Worm (Caenorhabditis elegans): Measurements from ENCODE around the gene C34C12.2.
A peak's percentile ranks its signal among the peaks of the same experiment; 100 is the strongest.

C34C12.2 gene

ce11 chrIII:3461403-3461802 is 7.8 kb downstream of the C34C12.2 start, which contains the start of gene pph-6:
Gene pph-6 (plus strand): TSS chrIII:3461703.
- TF ChIP-seq fkh-10 (GFP tag; optimal IDR thresholded peaks at IDR 0.05) (no peak), pha-4 (tag; optimal IDR thresholded peaks at IDR 0.05) (no peak), nhr-77 (tag; optimal IDR thresholded peaks at IDR 0.05) (no peak), lin-15B (tag; optimal IDR thresholded peaks at IDR 0.05) (no peak), R02D3.7 (tag; optimal IDR thresholded peaks at IDR 0.05) (no peak), unc-39 (tag; optimal IDR thresholded peaks at IDR 0.05) (no peak), ztf-4 (tag; optimal IDR thresholded peaks at IDR 0.05) (no peak), ceh-9 (tag; optimal IDR thresholded peaks at IDR 0.05) (no peak), nhr-237 (tag; optimal IDR thresholded peaks at IDR 0.05) (no peak), pqm-1 (tag; optimal IDR thresholded peaks at IDR 0.05) (no peak), hmg-11 (tag; optimal IDR thresholded peaks at IDR 0.05) (no peak), zag-1 (tag; optimal IDR thresholded peaks at IDR 0.05) (no peak), aly-2 (tag; optimal IDR thresholded peaks at IDR 0.05) (no peak), elt-2 (tag; optimal IDR thresholded peaks at IDR 0.05) (no peak), mdl-1 (tag; optimal IDR thresholded peaks at IDR 0.05) (no peak), ama-1 (optimal IDR thresholded peaks at IDR 0.05) (no peak), sea-2 (GFP tag; optimal IDR thresholded peaks at IDR 0.05) (no peak), fos-1 (tag; optimal IDR thresholded peaks at IDR 0.05) (no peak), snpc-4 (tag; optimal IDR thresholded peaks at IDR 0.05) (no peak)

- TF ChIP-seq nfya-1 (tag; optimal IDR thresholded peaks at IDR 0.05; ENCODE audit: insufficient read depth) (peak; percentile 93), pha-4 (tag; optimal IDR thresholded peaks at IDR 0.05) (no peak)
These were observed 13.4 kb downstream of the C34C12.2 start for ce11 chrIII:3467013-3467412.

- TF ChIP-seq elt-2 (tag; optimal IDR thresholded peaks at IDR 0.05) (peak; percentile 52), lin-15B (tag; optimal IDR thresholded peaks at IDR 0.05) (peak; percentile 7), eor-1 (tag; optimal IDR thresholded peaks at IDR 0.05) (no peak)
These were observed 14.8 kb downstream of the C34C12.2 start for ce11 chrIII:3468384-3468783.

ce11 chrIII:3469646-3470045 is 16.1 kb downstream of the C34C12.2 start, which contains the start of gene smim-14:
Gene smim-14 (minus strand): TSS chrIII:3469746.
- no peak for TF ChIP-seq elt-2 (tag; optimal IDR thresholded peaks at IDR 0.05)
- TF ChIP-seq ama-1 (optimal IDR thresholded peaks at IDR 0.05): peak; percentile 2
- TF ChIP-seq hmg-11 (tag; optimal IDR thresholded peaks at IDR 0.05): peak; percentile 9
- no peak for TF ChIP-seq elt-3 (tag; optimal IDR thresholded peaks at IDR 0.05)
- TF ChIP-seq nhr-28 (tag; optimal IDR thresholded peaks at IDR 0.05): no peak
- no peak for TF ChIP-seq nhr-67 (tag; optimal IDR thresholded peaks at IDR 0.05)
- no peak for TF ChIP-seq snpc-4 (tag; optimal IDR thresholded peaks at IDR 0.05)

- TF ChIP-seq ZK546.5 (tag; optimal IDR thresholded peaks at IDR 0.05): no peak
- TF ChIP-seq ceh-28 (tag; optimal IDR thresholded peaks at IDR 0.05): peak; percentile 14
- TF ChIP-seq snpc-4 (tag; optimal IDR thresholded peaks at IDR 0.05): no peak
- TF ChIP-seq elt-3 (tag; optimal IDR thresholded peaks at IDR 0.05): no peak
- TF ChIP-seq ztf-11 (tag; optimal IDR thresholded peaks at IDR 0.05): no peak
- no peak for TF ChIP-seq egl-27 (tag; optimal IDR thresholded peaks at IDR 0.05)
- TF ChIP-seq elt-2 (tag; optimal IDR thresholded peaks at IDR 0.05): no peak
- TF ChIP-seq ceh-16 (tag; optimal IDR thresholded peaks at IDR 0.05): no peak
- peak; percentile 58 for TF ChIP-seq nhr-23 (tag; optimal IDR thresholded peaks at IDR 0.05)
- no peak for TF ChIP-seq fos-1 (tag; optimal IDR thresholded peaks at IDR 0.05)
These were observed 16.8 kb downstream of the C34C12.2 start for ce11 chrIII:3470433-3470832.

ce11 chrIII:3470973-3471372 is 17.4 kb downstream of the C34C12.2 start:
- TF ChIP-seq pha-4 (tag; optimal IDR thresholded peaks at IDR 0.05) (no peak), elt-2 (tag; optimal IDR thresholded peaks at IDR 0.05) (peak; percentile 5)

- peak; percentile 44 for TF ChIP-seq nhr-23 (tag; optimal IDR thresholded peaks at IDR 0.05)
- TF ChIP-seq hmg-11 (tag; optimal IDR thresholded peaks at IDR 0.05): peak; percentile 81
- peak; percentile 83 for TF ChIP-seq nhr-25 (tag; optimal IDR thresholded peaks at IDR 0.05)
- peak; percentile 68 for TF ChIP-seq nfya-1 (tag; optimal IDR thresholded peaks at IDR 0.05; ENCODE audit: insufficient read depth)
- peak; percentile 50 for TF ChIP-seq lin-39 (tag; optimal IDR thresholded peaks at IDR 0.05)
- no peak for TF ChIP-seq egl-27 (tag; optimal IDR thresholded peaks at IDR 0.05)
- TF ChIP-seq egl-5 (tag; optimal IDR thresholded peaks at IDR 0.05): no peak
- TF ChIP-seq elt-2 (tag; optimal IDR thresholded peaks at IDR 0.05): peak; percentile 31
- no peak for TF ChIP-seq ztf-4 (tag; optimal IDR thresholded peaks at IDR 0.05)
- TF ChIP-seq pqm-1 (tag; optimal IDR thresholded peaks at IDR 0.05): peak; percentile 48
- TF ChIP-seq lin-15B (tag; optimal IDR thresholded peaks at IDR 0.05): peak; percentile 48
- peak; percentile 45 for TF ChIP-seq pha-4 (tag; optimal IDR thresholded peaks at IDR 0.05)
- TF ChIP-seq nhr-28 (tag; optimal IDR thresholded peaks at IDR 0.05): no peak
- peak; percentile 50 for TF ChIP-seq ceh-28 (tag; optimal IDR thresholded peaks at IDR 0.05)
These were observed 17.9 kb downstream of the C34C12.2 start, which contains the start of gene rsu-1 for ce11 chrIII:3471403-3472053. Gene rsu-1 (plus strand): TSS chrIII:3472003.

Data from whole organism, L3 larva.